Fruit fly (Drosophila melanogaster) whole organism, adult: Measurements from ENCODE around the gene hoe1.

Experiments
- CG11617 ChIP-seq: fragments of 200-800 bp; sonication (Bioruptor generic); optimal IDR thresholded peaks from 2 replicates; lab custom pipeline; 2017; ENCODE audit warnings: mild to moderate bottlenecking, missing biosample characterization, missing genetic modification reagents, missing genetic modification characterization
- CG12768 ChIP-seq: fragments of 200-800 bp; sonication (Bioruptor generic); optimal IDR thresholded peaks from 2 replicates; lab custom pipeline; 2017; ENCODE audit warnings: missing biosample characterization, missing genetic modification characterization, mild to moderate bottlenecking, moderate library complexity, missing genetic modification reagents
- CG14711 ChIP-seq: fragments of 200-800 bp; sonication (Bioruptor generic); optimal IDR thresholded peaks from 2 replicates; lab custom pipeline; 2018; ENCODE audit warnings: missing biosample characterization, mild to moderate bottlenecking, missing genetic modification characterization, moderate library complexity
- CG1620 ChIP-seq: fragments of 200-800 bp; sonication (Bioruptor generic); optimal IDR thresholded peaks from 2 replicates; lab custom pipeline; 2016; ENCODE audit warnings: missing biosample characterization, missing genetic modification characterization
- CG33017 ChIP-seq: fragments of 200-800 bp; sonication (Bioruptor generic); optimal IDR thresholded peaks from 2 replicates; lab custom pipeline; 2018; ENCODE audit warnings: missing biosample characterization, mild to moderate bottlenecking, missing genetic modification characterization, moderate library complexity
- CG5204 ChIP-seq: fragments of 200-800 bp; sonication (Bioruptor generic); optimal IDR thresholded peaks from 2 replicates; lab custom pipeline; 2016; ENCODE audit warnings: missing biosample characterization, missing genetic modification characterization
- CG7045 ChIP-seq: fragments of 200-800 bp; sonication (Bioruptor generic); optimal IDR thresholded peaks from 2 replicates; lab custom pipeline; 2017; ENCODE audit warnings: missing biosample characterization, mild to moderate bottlenecking, missing genetic modification characterization
- CG7101 ChIP-seq: fragments of 200-800 bp; sonication (Bioruptor generic); optimal IDR thresholded peaks from 2 replicates; lab custom pipeline; 2018; ENCODE audit warnings: missing biosample characterization, mild to moderate bottlenecking, missing genetic modification characterization, moderate library complexity
- Clk ChIP-seq: fragments of 200-800 bp; sonication (Bioruptor generic); optimal IDR thresholded peaks from 2 replicates; lab custom pipeline; 2017; ENCODE audit warnings: missing biosample characterization, missing genetic modification characterization
- Crg-1 ChIP-seq: fragments of 200-800 bp; sonication (Bioruptor generic); optimal IDR thresholded peaks from 2 replicates; lab custom pipeline; 2016; ENCODE audit warnings: missing biosample characterization, missing genetic modification characterization
- Hr96 ChIP-seq: fragments of 200-800 bp; sonication (Bioruptor generic); optimal IDR thresholded peaks from 2 replicates; lab custom pipeline; 2016; ENCODE audit warnings: missing biosample characterization, missing genetic modification characterization
- Mnt ChIP-seq: fragments of 200-800 bp; sonication (Bioruptor generic); optimal IDR thresholded peaks from 2 replicates; lab custom pipeline; 2016; ENCODE audit warnings: missing biosample characterization, mild to moderate bottlenecking, missing genetic modification characterization
- bab1 ChIP-seq: fragments of 200-800 bp; sonication (Bioruptor generic); optimal IDR thresholded peaks from 3 replicates; lab custom pipeline; 2019; ENCODE audit warnings: missing biosample characterization, mild to moderate bottlenecking, missing genetic modification characterization, moderate library complexity
- cic ChIP-seq: fragments of 200-800 bp; sonication (Bioruptor generic); optimal IDR thresholded peaks from 2 replicates; lab custom pipeline; 2017; ENCODE audit warnings: missing biosample characterization, mild to moderate bottlenecking, missing genetic modification characterization, moderate library complexity
- cnc ChIP-seq, 2 experiments: fragments of >200 bp; optimal IDR thresholded peaks; 2 replicates each; lab custom pipeline; 2017
- kay ChIP-seq: fragments of 200-800 bp; sonication (Bioruptor generic); peaks from one replicate; lab custom pipeline; 2016; ENCODE audit warnings: missing biosample characterization, missing genetic modification characterization, borderline replicate concordance
- ovo ChIP-seq: fragments of 200-800 bp; sonication (Bioruptor generic); optimal IDR thresholded peaks from 2 replicates; lab custom pipeline; 2016; ENCODE audit warnings: missing biosample characterization, missing genetic modification characterization
- pad ChIP-seq: fragments of 200-800 bp; sonication (Bioruptor generic); optimal IDR thresholded peaks from 3 replicates; lab custom pipeline; 2017; ENCODE audit warnings: missing biosample characterization, missing genetic modification characterization, mild to moderate bottlenecking, moderate library complexity, missing genetic modification reagents
- tj ChIP-seq: fragments of 200-800 bp; sonication (Bioruptor generic); optimal IDR thresholded peaks from 3 replicates; lab custom pipeline; 2017; ENCODE audit warnings: missing biosample characterization, mild to moderate bottlenecking, missing genetic modification characterization, moderate library complexity
- toe ChIP-seq: fragments of 200-800 bp; sonication (Bioruptor generic); optimal IDR thresholded peaks from 2 replicates; lab custom pipeline; 2016; ENCODE audit warnings: missing biosample characterization, missing genetic modification characterization

hoe1 gene

DNA sequence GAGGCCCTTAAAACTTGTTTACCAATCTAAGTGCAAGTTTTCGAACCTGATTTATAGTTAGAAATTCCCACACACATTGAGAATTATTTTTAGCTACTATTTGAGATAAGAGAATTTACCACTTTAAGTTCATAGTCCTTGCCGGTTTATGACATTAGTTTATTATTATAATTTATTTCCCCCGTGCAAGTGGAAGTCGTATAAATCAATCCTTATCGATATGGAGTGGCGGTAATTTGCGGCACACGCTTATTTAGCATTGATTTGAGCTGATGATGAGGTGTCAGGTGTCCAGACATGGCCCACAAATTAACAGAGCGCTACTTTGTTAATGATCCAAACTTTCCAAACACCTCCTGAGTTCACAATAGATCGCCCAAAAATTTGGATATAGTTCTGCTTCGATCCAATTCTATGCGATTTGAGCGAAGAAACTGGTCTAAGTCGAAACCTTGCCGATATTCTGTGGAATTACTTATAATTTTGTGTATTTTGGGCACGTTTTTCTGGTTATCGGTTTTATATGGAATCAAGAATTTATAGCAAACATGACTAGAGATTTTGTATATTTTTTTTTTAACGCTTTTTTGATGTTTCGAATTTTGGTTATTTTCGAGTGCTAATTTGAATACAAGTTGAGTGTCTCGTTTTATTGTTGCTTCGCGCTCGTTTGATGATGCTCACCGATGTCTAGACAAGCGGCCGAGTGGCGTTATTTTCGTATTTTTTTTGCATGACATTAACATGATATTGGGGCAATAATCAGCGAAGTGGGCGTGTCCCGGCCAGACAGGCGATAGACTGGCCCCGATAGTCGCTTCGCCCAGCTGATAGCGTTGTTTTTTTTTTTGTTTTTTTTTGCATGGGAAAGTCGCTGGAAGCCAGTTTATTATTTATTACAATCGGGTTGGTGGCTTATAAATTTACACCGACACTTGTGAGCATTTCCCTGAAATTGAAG, 32.3 kb downstream of the hoe1 start:
- TF ChIP-seq CG14711 (tag; lab: Kevin White, UChicago) = no peak
- TF ChIP-seq Clk (GFP tag; lab: Kevin White, UChicago) = no peak
- TF ChIP-seq pad (GFP tag; lab: Kevin White, UChicago) = no peak
- TF ChIP-seq Crg-1 (GFP tag; lab: Kevin White, UChicago) = no peak
- no peak for TF ChIP-seq cnc (optimal IDR thresholded peaks at IDR 0.05; lab: Kevin White, UChicago)
- no peak for TF ChIP-seq ovo (GFP tag; lab: Kevin White, UChicago)
- no peak for TF ChIP-seq CG12768 (GFP tag; lab: Kevin White, UChicago)
- no peak for TF ChIP-seq CG33017 (tag; lab: Kevin White, UChicago)
- no peak for TF ChIP-seq CG1620 (GFP tag; lab: Kevin White, UChicago)
- TF ChIP-seq Mnt = no peak
- no peak for TF ChIP-seq CG7045 (GFP tag; lab: Kevin White, UChicago)
- TF ChIP-seq kay (GFP tag; lab: Kevin White, UChicago) = no peak
- TF ChIP-seq Hr96 = no peak
- no peak for TF ChIP-seq tj (GFP tag; lab: Kevin White, UChicago)
- TF ChIP-seq bab1 (GFP tag; lab: Kevin White, UChicago) = no peak

DNA sequence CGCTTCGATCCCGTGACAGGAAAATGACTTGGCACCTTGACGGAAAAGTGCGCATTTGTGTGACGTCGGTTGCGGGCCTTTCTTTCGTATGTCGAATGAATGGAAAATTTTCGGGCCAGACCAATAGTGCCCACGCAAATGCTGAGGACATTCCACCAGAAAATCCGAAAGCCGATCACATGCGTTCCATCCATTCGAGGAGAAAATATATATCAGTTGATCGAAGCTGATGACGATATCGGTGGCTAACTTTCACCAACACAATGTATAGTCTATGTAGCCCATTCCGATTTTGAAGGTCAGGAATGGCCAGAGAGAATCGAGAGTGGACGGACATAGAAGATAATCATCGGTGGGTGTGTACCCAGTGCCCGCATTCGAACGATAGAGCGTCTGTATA, 34.0 kb downstream of the hoe1 start:
- peak in 1 of 2 experiments; percentile 40 for TF ChIP-seq cnc (optimal IDR thresholded peaks at IDR 0.05; lab: Kevin White, UChicago)
- no peak for TF ChIP-seq kay (GFP tag; lab: Kevin White, UChicago)

dm6 chr2L:4896484-4897205, 35.5 kb downstream of the hoe1 start:
- peak; percentile 49 for TF ChIP-seq tj (GFP tag; lab: Kevin White, UChicago)
- TF ChIP-seq Clk (GFP tag; lab: Kevin White, UChicago) = no peak
- no peak for TF ChIP-seq CG7101
- no peak for TF ChIP-seq bab1 (GFP tag; lab: Kevin White, UChicago)
- TF ChIP-seq cic (GFP tag; lab: Kevin White, UChicago) = peak; percentile 61
- no peak for TF ChIP-seq CG11617 (GFP tag; lab: Kevin White, UChicago)
- no peak for TF ChIP-seq pad (GFP tag; lab: Kevin White, UChicago)
- no peak for TF ChIP-seq CG14711 (tag; lab: Kevin White, UChicago)
- no peak for TF ChIP-seq CG1620 (GFP tag; lab: Kevin White, UChicago)
- TF ChIP-seq toe = no peak
- TF ChIP-seq cnc (optimal IDR thresholded peaks at IDR 0.05; lab: Kevin White, UChicago) = no peak
- TF ChIP-seq CG7045 (GFP tag; lab: Kevin White, UChicago) = no peak
- TF ChIP-seq CG33017 (tag; lab: Kevin White, UChicago) = no peak
- TF ChIP-seq CG12768 (GFP tag; lab: Kevin White, UChicago) = peak; percentile 32
- peak; percentile 97 for TF ChIP-seq kay (GFP tag; lab: Kevin White, UChicago)
- TF ChIP-seq Hr96 = no peak
- TF ChIP-seq Crg-1 (GFP tag; lab: Kevin White, UChicago) = no peak
- TF ChIP-seq CG5204 (GFP tag; lab: Kevin White, UChicago) = peak; percentile 14
- peak; percentile 48 for TF ChIP-seq Mnt
- no peak for TF ChIP-seq ovo (GFP tag; lab: Kevin White, UChicago)

dm6 chr2L:4895902-4896301, 36.3 kb downstream of the hoe1 start:
- TF ChIP-seq CG7101 = no peak
- TF ChIP-seq ovo (GFP tag; lab: Kevin White, UChicago) = no peak
- peak; percentile 83 for TF ChIP-seq kay (GFP tag; lab: Kevin White, UChicago)

dm6 chr2L:4893612-4894011, 38.6 kb downstream of the hoe1 start:
- TF ChIP-seq Mnt (no peak), CG1620 (GFP tag; lab: Kevin White, UChicago) (no peak), kay (GFP tag; lab: Kevin White, UChicago) (no peak), Clk (GFP tag; lab: Kevin White, UChicago) (no peak), ovo (GFP tag; lab: Kevin White, UChicago) (no peak), CG14711 (tag; lab: Kevin White, UChicago) (no peak), CG33017 (tag; lab: Kevin White, UChicago) (no peak), CG11617 (GFP tag; lab: Kevin White, UChicago) (no peak), CG12768 (GFP tag; lab: Kevin White, UChicago) (no peak), toe (no peak), pad (GFP tag; lab: Kevin White, UChicago) (no peak), CG7101 (no peak), Hr96 (no peak), CG5204 (GFP tag; lab: Kevin White, UChicago) (no peak)

DNA sequence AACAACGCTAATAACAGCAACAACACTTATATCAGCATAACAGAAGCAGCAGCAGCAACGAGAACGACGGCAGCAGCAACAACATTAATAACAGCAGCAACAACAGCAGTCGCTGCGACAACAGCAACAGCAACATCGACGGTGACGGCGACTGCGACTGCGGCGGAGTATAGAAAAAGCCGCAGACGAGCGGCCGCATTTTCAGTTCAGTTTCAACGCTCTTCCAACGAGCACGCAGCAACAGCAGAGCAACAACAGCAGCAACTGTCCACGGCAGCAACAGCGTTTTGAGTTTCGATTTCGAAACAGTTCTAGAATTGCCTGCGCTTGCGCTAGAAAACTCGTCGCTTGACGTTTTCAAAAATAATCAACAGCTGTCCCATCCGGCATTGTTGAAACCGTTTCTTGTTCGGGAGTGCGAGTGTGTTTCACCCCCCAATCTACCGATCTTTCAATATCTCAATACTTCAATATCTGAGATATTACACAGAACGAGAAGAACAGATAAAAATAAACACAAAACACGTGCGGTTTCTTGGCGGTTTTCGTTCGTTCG, 40.2 kb downstream of the hoe1 start, which contains the start of gene CG3036:
CG3036 (plus strand) TSS at position 199 of the 556 bp plus-strand sequence.
- no peak for TF ChIP-seq kay (GFP tag; lab: Kevin White, UChicago)
- TF ChIP-seq cic (GFP tag; lab: Kevin White, UChicago) = peak; percentile 66
- no peak for TF ChIP-seq CG12768 (GFP tag; lab: Kevin White, UChicago)
- peak; percentile 63 for TF ChIP-seq Mnt
- TF ChIP-seq tj (GFP tag; lab: Kevin White, UChicago) = no peak
- no peak for TF ChIP-seq CG11617 (GFP tag; lab: Kevin White, UChicago)
- no peak for TF ChIP-seq CG5204 (GFP tag; lab: Kevin White, UChicago)
- TF ChIP-seq ovo (GFP tag; lab: Kevin White, UChicago) = no peak
- no peak for TF ChIP-seq Clk (GFP tag; lab: Kevin White, UChicago)
- TF ChIP-seq CG33017 (tag; lab: Kevin White, UChicago) = peak; percentile 15
- no peak for TF ChIP-seq CG1620 (GFP tag; lab: Kevin White, UChicago)
- TF ChIP-seq cnc (optimal IDR thresholded peaks at IDR 0.05; lab: Kevin White, UChicago) = no peak
- TF ChIP-seq Crg-1 (GFP tag; lab: Kevin White, UChicago) = peak; percentile 25
- TF ChIP-seq CG7045 (GFP tag; lab: Kevin White, UChicago) = no peak
- peak; percentile 3 for TF ChIP-seq Hr96
- peak; percentile 26 for TF ChIP-seq CG7101
- TF ChIP-seq CG14711 (tag; lab: Kevin White, UChicago) = no peak
- peak; percentile 17 for TF ChIP-seq bab1 (GFP tag; lab: Kevin White, UChicago)
- TF ChIP-seq pad (GFP tag; lab: Kevin White, UChicago) = no peak
- no peak for TF ChIP-seq toe
